Fruit fly (Drosophila melanogaster) whole organism, embryonic: ENCODE results near the gene svp.

Source experiments
- CG12659 ChIP-seq: fragments of 200-800 bp; sonication (Bioruptor generic); optimal IDR thresholded peaks from 3 replicates; lab custom pipeline; 2017; ENCODE audit warnings: mild to moderate bottlenecking, missing biosample characterization, missing genetic modification reagents, missing genetic modification characterization
- CG18011 ChIP-seq: fragments of 200-800 bp; sonication (Bioruptor generic); optimal IDR thresholded peaks from 2 replicates; lab custom pipeline; 2017; ENCODE audit warnings: missing biosample characterization, missing genetic modification characterization, mild to moderate bottlenecking, moderate library complexity, missing genotype
- Fer1 ChIP-seq: fragments of 200-800 bp; sonication (Bioruptor generic); optimal IDR thresholded peaks from 2 replicates; lab custom pipeline; 2017; ENCODE audit warnings: missing biosample characterization, mild to moderate bottlenecking, missing genetic modification characterization
- Xrp1 ChIP-seq: fragments of 200-800 bp; sonication (Bioruptor generic); IDR thresholded peaks from 2 replicates; pipeline ENCODE4 v1.3.6; 2022; ENCODE audit warnings: missing biosample characterization, missing genetic modification characterization
- exex ChIP-seq: fragments of 200-800 bp; sonication (Bioruptor generic); optimal IDR thresholded peaks from 4 replicates; lab custom pipeline; 2018; ENCODE audit warnings: missing biosample characterization, mild to moderate bottlenecking, missing genetic modification characterization, moderate library complexity
- stc ChIP-seq: fragments of 200-800 bp; sonication (Bioruptor generic); IDR thresholded peaks from 2 replicates; pipeline ENCODE4 v1.3.6; 2022; ENCODE audit warnings: missing biosample characterization, missing genetic modification characterization

DNA sequence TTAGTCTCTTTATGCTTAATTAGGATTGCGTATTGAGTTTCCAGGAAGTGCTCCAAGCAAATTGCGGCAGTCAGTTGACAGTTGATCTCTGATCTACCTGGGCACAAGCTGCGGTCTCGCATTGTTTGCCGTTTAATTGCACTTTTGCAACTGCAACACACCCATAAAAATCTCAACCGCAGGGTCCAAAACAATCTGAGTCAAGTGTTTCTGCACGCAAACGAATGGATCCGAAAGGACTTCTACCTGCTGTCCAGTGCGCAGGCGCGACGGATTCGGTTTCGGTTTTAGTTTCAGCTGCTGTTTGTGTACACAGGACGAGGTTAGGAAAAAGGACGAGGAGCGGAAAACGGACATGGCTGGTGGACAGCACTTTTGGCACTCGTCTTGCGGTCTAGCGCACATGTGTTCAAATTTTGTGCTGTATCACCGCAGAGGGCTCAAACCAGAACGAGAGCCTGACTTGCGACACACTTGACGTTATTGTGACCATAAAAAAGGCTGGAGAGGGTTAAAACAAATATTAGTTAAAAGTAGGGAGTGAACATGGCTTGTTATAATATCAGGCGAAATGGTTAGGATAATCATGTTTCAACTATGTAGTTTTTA lies 6.0 kb upstream of the svp start:
- TF ChIP-seq CG12659 (GFP tag; lab: Kevin White, UChicago): no peak
- no peak for TF ChIP-seq exex
- no peak for TF ChIP-seq stc
- TF ChIP-seq CG18011: no peak
- TF ChIP-seq Xrp1 (GFP tag; lab: Robert Waterston, UW): no peak
- TF ChIP-seq Fer1 (GFP tag; lab: Kevin White, UChicago): no peak
